Fruit fly (Drosophila melanogaster) whole organism, embryonic: ENCODE results near the gene CG2182.

ENCODE experiments used
- B-H2 ChIP-seq: fragments of 200-800 bp; sonication (Bioruptor generic); optimal IDR thresholded peaks from 2 replicates; lab custom pipeline; 2018; ENCODE audit warnings: missing biosample characterization, mild to moderate bottlenecking, missing genetic modification characterization
- BtbVII ChIP-seq: fragments of 200-800 bp; sonication (Bioruptor generic); optimal IDR thresholded peaks from 3 replicates; lab custom pipeline; 2017; ENCODE audit warnings: missing biosample characterization, mild to moderate bottlenecking, missing genetic modification characterization
- Bteb2 ChIP-seq: fragments of 200-800 bp; sonication (Bioruptor generic); optimal IDR thresholded peaks from 2 replicates; lab custom pipeline; 2016; ENCODE audit warnings: missing biosample characterization, missing genetic modification characterization
- CG10147 ChIP-seq: fragments of 200-800 bp; sonication (Bioruptor generic); optimal IDR thresholded peaks from 2 replicates; lab custom pipeline; 2019; ENCODE audit warnings: missing biosample characterization, mild to moderate bottlenecking, missing genetic modification characterization, moderate library complexity
- CG10959 ChIP-seq: fragments of 200-800 bp; sonication (Bioruptor generic); IDR thresholded peaks from 2 replicates; pipeline ENCODE4 v1.3.6; 2022; ENCODE audit warnings: missing biosample characterization, missing genetic modification characterization
- CG14050 ChIP-seq: fragments of 200-800 bp; sonication (Bioruptor generic); IDR thresholded peaks from 3 replicates; pipeline ENCODE4 v1.3.6; 2022; ENCODE audit warnings: missing biosample characterization, missing genetic modification characterization
- CG1792 ChIP-seq: fragments of 200-800 bp; sonication (Bioruptor generic); optimal IDR thresholded peaks from 2 replicates; lab custom pipeline; 2016; ENCODE audit warnings: missing biosample characterization, missing genetic modification characterization
- CG2129 ChIP-seq: fragments of 200-800 bp; sonication (Bioruptor generic); IDR thresholded peaks from 2 replicates; pipeline ENCODE4 v1.3.6; 2022; ENCODE audit warnings: missing biosample characterization, missing genetic modification characterization; ENCODE audit not compliant: partially characterized antibody
- CG2875 ChIP-seq: fragments of 200-800 bp; sonication (Bioruptor generic); optimal IDR thresholded peaks from 2 replicates; lab custom pipeline; 2017; ENCODE audit warnings: missing biosample characterization, mild to moderate bottlenecking, missing genetic modification characterization, missing genetic modification reagents
- CG3065 ChIP-seq: fragments of 200-800 bp; sonication (Bioruptor generic); optimal IDR thresholded peaks from 2 replicates; lab custom pipeline; 2016; ENCODE audit warnings: missing biosample characterization, missing genetic modification characterization
- CG32532 ChIP-seq: fragments of 200-800 bp; sonication (Bioruptor generic); IDR thresholded peaks from 2 replicates; pipeline ENCODE4 v1.3.6; 2022; ENCODE audit warnings: missing biosample characterization, missing genetic modification characterization
- CG32772 ChIP-seq: fragments of 200-800 bp; sonication (Bioruptor generic); IDR thresholded peaks from 2 replicates; pipeline ENCODE4 v1.3.6; 2022; ENCODE audit warnings: missing biosample characterization, missing genetic modification characterization
- CG4360 ChIP-seq: fragments of 200-800 bp; sonication (Bioruptor generic); IDR thresholded peaks from 2 replicates; pipeline ENCODE4 v1.3.6; 2022; ENCODE audit warnings: missing biosample characterization, missing genetic modification characterization
- CG6175 ChIP-seq: fragments of 200-800 bp; sonication (Bioruptor generic); IDR thresholded peaks from 3 replicates; pipeline ENCODE4 v1.3.6; 2022; ENCODE audit warnings: missing biosample characterization, missing genetic modification characterization
- CG6272 ChIP-seq: fragments of 200-800 bp; sonication (Bioruptor generic); IDR thresholded peaks from 2 replicates; pipeline ENCODE4 v1.3.6; 2022; ENCODE audit warnings: missing biosample characterization, missing genetic modification characterization
- CG6654 ChIP-seq: fragments of 200-800 bp; sonication (Bioruptor generic); optimal IDR thresholded peaks from 2 replicates; lab custom pipeline; 2017; ENCODE audit warnings: missing biosample characterization, mild to moderate bottlenecking, missing genetic modification characterization
- CG7745 ChIP-seq: fragments of 200-800 bp; sonication (Bioruptor generic); optimal IDR thresholded peaks from 2 replicates; lab custom pipeline; 2018; ENCODE audit warnings: missing biosample characterization, mild to moderate bottlenecking, missing genetic modification characterization, moderate library complexity
- CG7839 ChIP-seq: fragments of 200-800 bp; sonication (Bioruptor generic); optimal IDR thresholded peaks from 3 replicates; lab custom pipeline; 2018; ENCODE audit warnings: missing biosample characterization, mild to moderate bottlenecking, missing genetic modification characterization, moderate library complexity
- Dll ChIP-seq: fragments of 200-800 bp; sonication (Bioruptor generic); IDR thresholded peaks from 4 replicates; pipeline ENCODE4 v1.3.6; 2022; ENCODE audit warnings: missing biosample characterization, missing genetic modification characterization; ENCODE audit not compliant: partially characterized antibody
- Fer1 ChIP-seq: fragments of 200-800 bp; sonication (Bioruptor generic); optimal IDR thresholded peaks from 2 replicates; lab custom pipeline; 2017; ENCODE audit warnings: missing biosample characterization, mild to moderate bottlenecking, missing genetic modification characterization
- Hr78 ChIP-seq, 2 experiments: fragments of 200-800 bp in 1 of 2; fragments of >200 bp in 1 of 2; sonication (Bioruptor generic) in 1 of 2; optimal IDR thresholded peaks; 2 replicates each; lab custom pipeline; 2017 to 2019; ENCODE audit warnings: missing biosample characterization in 2 of 2, missing genetic modification characterization in 2 of 2, mild to moderate bottlenecking in 1 of 2, moderate library complexity in 1 of 2
- Myb ChIP-seq: fragments of 200-800 bp; sonication (Bioruptor generic); optimal IDR thresholded peaks from 2 replicates; lab custom pipeline; 2016; ENCODE audit warnings: missing biosample characterization, missing genetic modification characterization
- NFAT ChIP-seq: fragments of 200-800 bp; sonication (Bioruptor generic); IDR thresholded peaks from 2 replicates; pipeline ENCODE4 v1.3.6; 2022; ENCODE audit warnings: missing biosample characterization, missing genetic modification characterization
- Nf-YA ChIP-seq: fragments of 200-800 bp; sonication (Bioruptor generic); IDR thresholded peaks from 2 replicates; pipeline ENCODE4 v1.3.6; 2022; ENCODE audit warnings: missing biosample characterization, missing genetic modification characterization
- Side ChIP-seq: fragments of 200-800 bp; sonication (Bioruptor generic); optimal IDR thresholded peaks from 2 replicates; lab custom pipeline; 2016; ENCODE audit warnings: missing biosample characterization, missing genetic modification characterization
- Sin3A ChIP-seq: fragments of >200 bp; optimal IDR thresholded peaks from 2 replicates; lab custom pipeline; 2018
- Xbp1 ChIP-seq: fragments of 200-800 bp; sonication (Bioruptor generic); optimal IDR thresholded peaks from 3 replicates; lab custom pipeline; 2016; ENCODE audit warnings: missing biosample characterization, mild to moderate bottlenecking, missing genetic modification characterization
- cato ChIP-seq: fragments of 200-800 bp; sonication (Bioruptor generic); optimal IDR thresholded peaks from 2 replicates; lab custom pipeline; 2016; ENCODE audit warnings: missing biosample characterization, missing genetic modification characterization, borderline replicate concordance
- cwo ChIP-seq: fragments of 200-800 bp; sonication (Bioruptor generic); optimal IDR thresholded peaks from 3 replicates; lab custom pipeline; 2017; ENCODE audit warnings: missing biosample characterization, missing genetic modification characterization, mild to moderate bottlenecking, moderate library complexity, missing genetic modification reagents
- ewg ChIP-seq: fragments of 200-800 bp; sonication (Bioruptor generic); optimal IDR thresholded peaks from 3 replicates; lab custom pipeline; 2017; ENCODE audit warnings: mild to moderate bottlenecking, missing biosample characterization, missing genetic modification reagents, missing genetic modification characterization
- grn ChIP-seq: fragments of 200-800 bp; sonication (Bioruptor generic); optimal IDR thresholded peaks from 3 replicates; lab custom pipeline; 2017; ENCODE audit warnings: missing biosample characterization, missing genetic modification characterization
- hbn ChIP-seq: fragments of 200-800 bp; sonication (Bioruptor generic); IDR thresholded peaks from 2 replicates; pipeline ENCODE4 v1.3.6; 2022; ENCODE audit warnings: missing biosample characterization, missing genetic modification characterization; ENCODE audit not compliant: partially characterized antibody
- lola ChIP-seq, 3 experiments: fragments of >200 bp in 2 of 3; fragments of 200-800 bp in 1 of 3; sonication (Bioruptor generic) in 1 of 3; optimal IDR thresholded peaks; 2 replicates each; lab custom pipeline; 2017 to 2019; ENCODE audit warnings: missing biosample characterization in 3 of 3, missing genetic modification characterization in 3 of 3, mild to moderate bottlenecking in 1 of 3, moderate library complexity in 1 of 3
- nerfin-2 ChIP-seq: fragments of 200-800 bp; sonication (Bioruptor generic); IDR thresholded peaks from 2 replicates; pipeline ENCODE4 v1.3.6; 2022; ENCODE audit warnings: missing biosample characterization, missing genetic modification characterization; ENCODE audit not compliant: partially characterized antibody
- odd ChIP-seq: fragments of 200-800 bp; sonication (Bioruptor generic); optimal IDR thresholded peaks from 2 replicates; lab custom pipeline; 2017; ENCODE audit warnings: missing biosample characterization, mild to moderate bottlenecking, missing genetic modification characterization
- pfk ChIP-seq: fragments of 200-800 bp; sonication (Bioruptor generic); optimal IDR thresholded peaks from 2 replicates; lab custom pipeline; 2018; ENCODE audit warnings: missing biosample characterization, mild to moderate bottlenecking, missing genetic modification characterization, moderate library complexity
- ssp ChIP-seq: fragments of 200-800 bp; sonication (Bioruptor generic); IDR thresholded peaks from 2 replicates; pipeline ENCODE4 v1.3.6; 2022; ENCODE audit warnings: missing biosample characterization, missing genetic modification characterization
- tap ChIP-seq: fragments of 200-800 bp; optimal IDR thresholded peaks from 3 replicates; lab custom pipeline; 2019; ENCODE audit warnings: missing biosample characterization, mild to moderate bottlenecking, missing genetic modification characterization, moderate library complexity
- ttk ChIP-seq: fragments of 200-800 bp; sonication (Bioruptor generic); IDR thresholded peaks from 2 replicates; pipeline ENCODE4 v2.1.2; 2022; ENCODE audit warnings: missing biosample characterization, missing genetic modification characterization
- unpg ChIP-seq: fragments of 200-800 bp; sonication (Bioruptor generic); optimal IDR thresholded peaks from 3 replicates; lab custom pipeline; 2018; ENCODE audit warnings: missing biosample characterization, mild to moderate bottlenecking, missing genetic modification characterization, moderate library complexity

Gene CG2182

dm6 chr3R:5705469-5706067 lies 45.9 kb upstream of the CG2182 start (continued):
- TF ChIP-seq CG7745 (tag; lab: Kevin White, UChicago) (no peak), Hr78 (GFP tag; optimal IDR thresholded peaks at IDR 0.05; lab: Kevin White, UChicago) (no peak), CG1792 (GFP tag; lab: Kevin White, UChicago) (peak; percentile 3), CG10147 (peak; percentile 72), cato (GFP tag; lab: Kevin White, UChicago) (peak; percentile 36), Fer1 (GFP tag; lab: Kevin White, UChicago) (no peak), CG6175 (GFP tag; lab: Robert Waterston, UW) (no peak), nerfin-2 (GFP tag; lab: Robert Waterston, UW) (no peak), pfk (GFP tag; lab: Kevin White, UChicago) (no peak), ssp (GFP tag; lab: Robert Waterston, UW) (peak; percentile 15; the same call in 1 of the 2 replicates), grn (GFP tag; lab: Kevin White, UChicago) (no peak), CG32772 (GFP tag; lab: Robert Waterston, UW) (peak; percentile 12; the same call in 1 of the 2 replicates), B-H2 (GFP tag; lab: Kevin White, UChicago) (no peak), lola (GFP tag; optimal IDR thresholded peaks at IDR 0.05; lab: Kevin White, UChicago) (no peak), CG14050 (GFP tag; lab: Robert Waterston, UW) (no peak), odd (no peak), CG6654 (GFP tag; lab: Kevin White, UChicago) (peak; percentile 15), Sin3A (lab: Kevin White, UChicago) (no peak), Side (peak; percentile 44), ttk (GFP tag; lab: Robert Waterston, UW) (0 out of 2 replicates have a peak, but pooled peaks have one; percentile 6), CG2129 (GFP tag; lab: Robert Waterston, UW) (no peak), tap (tag; lab: Kevin White, UChicago) (no peak), CG32532 (peak; percentile 50), unpg (GFP tag; lab: Kevin White, UChicago) (no peak), cwo (GFP tag; lab: Kevin White, UChicago) (peak; percentile 72), hbn (GFP tag; lab: Robert Waterston, UW) (no peak), CG4360 (no peak), Bteb2 (GFP tag; lab: Kevin White, UChicago) (peak; percentile 7), Nf-YA (peak; percentile 30; the same call in 1 of the 2 replicates), Myb (GFP tag; lab: Kevin White, UChicago) (no peak), CG6272 (GFP tag; lab: Robert Waterston, UW) (no peak), CG10959 (GFP tag; lab: Robert Waterston, UW) (no peak), Xbp1 (peak; percentile 56), CG7839 (tag; lab: Kevin White, UChicago) (peak; percentile 74), CG3065 (GFP tag; lab: Kevin White, UChicago) (no peak), BtbVII (GFP tag; lab: Kevin White, UChicago) (peak; percentile 46), ewg (GFP tag; lab: Kevin White, UChicago) (peak; percentile 24), CG2875 (GFP tag; lab: Kevin White, UChicago) (peak; percentile 43), Dll (no peak), NFAT (GFP tag; lab: Robert Waterston, UW) (no peak)
